Worm (Caenorhabditis elegans) whole organism, L4 larva: ENCODE results near the gene npr-28.

Source experiments
- aha-1 ChIP-seq: fragments of 150-350 bp; peaks from one replicate; lab custom pipeline; 2014; ENCODE audit warnings: missing biosample characterization, missing genetic modification characterization
- lin-39 ChIP-seq: fragments of 150-350 bp; optimal IDR thresholded peaks from 2 replicates; lab custom pipeline; 2014; ENCODE audit warnings: missing biosample characterization, missing genetic modification reagents, missing genetic modification characterization

ce11 chrX:8299554-8299953 lies 51.3 kb downstream of the npr-28 start, which contains the start of gene ced-13:
- TF ChIP-seq lin-39 (tag; lab: Kevin White, UChicago) (no peak), aha-1 (no peak)
